Fruit fly (Drosophila melanogaster): ENCODE results near the gene MtnF.

MtnF gene

DNA sequence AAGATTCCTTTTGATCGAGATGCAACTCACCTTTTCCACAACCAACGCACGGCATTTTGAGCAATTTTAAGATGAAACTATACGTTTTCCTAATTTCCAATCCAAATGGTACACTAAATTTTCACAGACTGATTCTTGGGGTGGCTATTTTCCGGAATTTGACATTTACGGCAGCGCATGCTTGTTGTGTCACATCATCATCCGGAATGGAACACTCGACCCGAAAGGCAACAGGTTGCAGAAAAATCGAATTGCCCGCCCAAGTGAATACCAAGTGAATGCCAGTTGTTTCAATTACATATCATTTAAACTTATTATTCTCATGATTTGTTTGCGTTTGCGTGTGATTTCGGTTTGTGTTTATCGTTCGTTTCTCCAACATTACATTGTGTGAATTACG is at the start of gene MtnF:
TSS of gene MtnF (minus strand) at position 209 of the 400 bp plus-strand sequence.
- TF ChIP-seq Dfd (GFP tag; optimal IDR thresholded peaks at IDR 0.05) (no peak), ey (GFP tag; optimal IDR thresholded peaks at IDR 0.05) (no peak), HLH106 (tag; optimal IDR thresholded peaks at IDR 0.05) (no peak), Hr83 (GFP tag; optimal IDR thresholded peaks at IDR 0.05; ENCODE audit: poor library complexity, severe bottlenecking) (no peak)

DNA sequence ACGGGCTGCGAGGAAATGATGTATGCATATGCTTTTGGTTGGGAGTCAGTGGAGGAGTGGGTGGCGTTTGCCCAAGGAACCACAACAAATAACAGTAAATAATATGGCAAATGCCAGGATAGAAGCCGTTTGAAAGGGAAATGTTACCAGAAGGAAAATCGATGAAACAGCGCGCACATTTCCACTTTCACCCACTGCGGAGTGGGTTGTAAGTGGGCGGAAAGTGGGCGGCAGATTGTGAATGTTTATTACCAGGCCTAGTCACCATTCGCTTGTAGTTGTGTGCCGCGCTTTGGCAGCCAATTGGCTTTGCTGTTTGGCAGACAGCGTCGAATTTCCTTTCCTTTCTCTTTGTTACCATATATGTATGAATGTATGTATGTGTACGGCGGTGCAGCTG is 36.7 kb upstream of the MtnF start:
- no peak for TF ChIP-seq Abd-B (GFP tag; optimal IDR thresholded peaks at IDR 0.05)
- TF ChIP-seq sage (GFP tag; optimal IDR thresholded peaks at IDR 0.05) = no peak
- no peak for TF ChIP-seq usp (GFP tag; optimal IDR thresholded peaks at IDR 0.05)
- TF ChIP-seq psq (GFP tag; optimal IDR thresholded peaks at IDR 0.05) = no peak
- no peak for TF ChIP-seq ey (GFP tag; optimal IDR thresholded peaks at IDR 0.05)
- TF ChIP-seq CG32264 (GFP tag; optimal IDR thresholded peaks at IDR 0.05) = no peak
- TF ChIP-seq Vsx2 (GFP tag; optimal IDR thresholded peaks at IDR 0.05; ENCODE audit: partially characterized antibody) = no peak
- TF ChIP-seq Sp1 (GFP tag; optimal IDR thresholded peaks at IDR 0.05) = no peak
- TF ChIP-seq dsf (GFP tag; optimal IDR thresholded peaks at IDR 0.05; ENCODE audit: borderline replicate concordance) = no peak
- no peak for TF ChIP-seq Jra (GFP tag; optimal IDR thresholded peaks at IDR 0.05)
- no peak for TF ChIP-seq Hnf4 (GFP tag; optimal IDR thresholded peaks at IDR 0.05)

dm6 chr3R:24667538-24668207 is 32.7 kb upstream of the MtnF start:
- TF ChIP-seq HLH106 (tag; optimal IDR thresholded peaks at IDR 0.05) (peak; percentile 18), foxo (GFP tag; optimal IDR thresholded peaks at IDR 0.05) (no peak)

DNA sequence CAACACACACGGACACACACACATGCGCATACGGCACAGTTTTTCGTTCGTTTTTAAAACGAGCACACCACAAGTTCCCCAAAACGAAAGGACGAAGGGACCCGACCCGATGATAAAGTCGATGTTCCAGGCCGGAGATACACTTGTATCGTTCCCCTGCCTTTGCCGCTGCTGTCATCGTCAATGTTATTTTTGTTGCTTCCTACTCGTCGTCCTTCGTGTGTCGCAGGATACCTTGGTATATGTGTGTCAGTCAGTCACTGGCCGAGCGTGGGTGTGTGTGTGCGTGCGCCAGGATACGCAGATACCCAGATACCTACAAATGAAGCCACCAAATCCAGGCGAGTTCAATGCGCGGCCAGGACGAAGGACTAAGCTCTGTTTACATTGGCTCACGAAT is 28.1 kb upstream of the MtnF start:
- no peak for TF ChIP-seq CG9705 (GFP tag; optimal IDR thresholded peaks at IDR 0.05)
- no peak for TF ChIP-seq usp (GFP tag; optimal IDR thresholded peaks at IDR 0.05)
- no peak for TF ChIP-seq h (GFP tag; optimal IDR thresholded peaks at IDR 0.05)
- TF ChIP-seq Abd-B (GFP tag; optimal IDR thresholded peaks at IDR 0.05) = no peak
- no peak for TF ChIP-seq foxo (GFP tag; optimal IDR thresholded peaks at IDR 0.05)
- no peak for TF ChIP-seq brk (GFP tag; optimal IDR thresholded peaks at IDR 0.05)
- TF ChIP-seq dsf (GFP tag; optimal IDR thresholded peaks at IDR 0.05; ENCODE audit: borderline replicate concordance) = no peak
- no peak for TF ChIP-seq CrebA (GFP tag; optimal IDR thresholded peaks at IDR 0.05; ENCODE audit: borderline replicate concordance)

- no peak for TF ChIP-seq rgr (GFP tag; optimal IDR thresholded peaks at IDR 0.05)
- TF ChIP-seq OdsH (GFP tag; optimal IDR thresholded peaks at IDR 0.05) = no peak
- TF ChIP-seq lola (GFP tag; optimal IDR thresholded peaks at IDR 0.05) = no peak
Measured at dm6 chr3R:24662412-24662796, 27.4 kb upstream of the MtnF start, which contains the start of gene slo. TSS of gene slo (plus strand) at chr3R:24662491.

dm6 chr3R:24661679-24662411 is 26.9 kb upstream of the MtnF start, which contains the start of gene Ppox:
TSS of gene Ppox (minus strand) at chr3R:24661851.
- TF ChIP-seq Hr83 (GFP tag; optimal IDR thresholded peaks at IDR 0.05; ENCODE audit: poor library complexity, severe bottlenecking) = peak; percentile 25
- TF ChIP-seq psq (GFP tag; optimal IDR thresholded peaks at IDR 0.05) = no peak
- no peak for TF ChIP-seq lola (GFP tag; optimal IDR thresholded peaks at IDR 0.05)
- no peak for TF ChIP-seq Mio (GFP tag; optimal IDR thresholded peaks at IDR 0.05)
- peak; percentile 10 for TF ChIP-seq Myc (optimal IDR thresholded peaks at IDR 0.05)

- TF ChIP-seq Dfd (GFP tag; optimal IDR thresholded peaks at IDR 0.05) = no peak
- TF ChIP-seq dsf (GFP tag; optimal IDR thresholded peaks at IDR 0.05; ENCODE audit: borderline replicate concordance) = no peak
- no peak for TF ChIP-seq CG32264 (GFP tag; optimal IDR thresholded peaks at IDR 0.05)
- no peak for TF ChIP-seq h (GFP tag; optimal IDR thresholded peaks at IDR 0.05)
- no peak for TF ChIP-seq CG9705 (GFP tag; optimal IDR thresholded peaks at IDR 0.05)
- TF ChIP-seq pan (optimal IDR thresholded peaks at IDR 0.05) = no peak
- TF ChIP-seq fru (GFP tag; optimal IDR thresholded peaks at IDR 0.05) = no peak
- no peak for TF ChIP-seq br (GFP tag; optimal IDR thresholded peaks at IDR 0.05)
- TF ChIP-seq brk (GFP tag; optimal IDR thresholded peaks at IDR 0.05) = no peak
- TF ChIP-seq dmrt93B (GFP tag; optimal IDR thresholded peaks at IDR 0.05) = no peak
- TF ChIP-seq Mio (GFP tag; optimal IDR thresholded peaks at IDR 0.05) = no peak
- TF ChIP-seq Hr83 (GFP tag; optimal IDR thresholded peaks at IDR 0.05; ENCODE audit: poor library complexity, severe bottlenecking) = no peak
- no peak for TF ChIP-seq Hnf4 (GFP tag; optimal IDR thresholded peaks at IDR 0.05)
- TF ChIP-seq Dif (GFP tag; optimal IDR thresholded peaks at IDR 0.05; ENCODE audit: partially characterized antibody) = no peak
- TF ChIP-seq foxo (GFP tag; optimal IDR thresholded peaks at IDR 0.05) = no peak
- TF ChIP-seq N (GFP tag; optimal IDR thresholded peaks at IDR 0.05) = no peak
- TF ChIP-seq CrebA (GFP tag; optimal IDR thresholded peaks at IDR 0.05; ENCODE audit: borderline replicate concordance) = no peak
Measured at dm6 chr3R:24659173-24659846, 24.3 kb upstream of the MtnF start, which contains the start of gene CG31126. TSS of gene CG31126 (plus strand) at chr3R:24659621.

All from whole organism, wandering third instar larva.